Worm (Caenorhabditis elegans) whole organism, mixed stage, embryonic: Measurements from ENCODE around the gene ent-2.

Experiments
- M03D4.4 ChIP-seq: sonication (generic microtip); optimal IDR thresholded peaks from 2 replicates; lab custom pipeline; 2017; ENCODE audit warnings: mild to moderate bottlenecking, missing genetic modification characterization, missing compliant biosample characterization
- bed-3 ChIP-seq: fragments of 200-800 bp; sonication (Bioruptor generic); optimal IDR thresholded peaks from 3 replicates; lab custom pipeline; 2018; ENCODE audit warnings: mild to moderate bottlenecking, missing genetic modification characterization, moderate library complexity, missing compliant biosample characterization
- ceh-39 ChIP-seq: fragments of 150-350 bp; optimal IDR thresholded peaks from 2 replicates; lab custom pipeline; 2014; ENCODE audit warnings: missing biosample characterization, missing genetic modification characterization
- ceh-43 ChIP-seq: fragments of 200-800 bp; sonication (Bioruptor generic); optimal IDR thresholded peaks from 2 replicates; lab custom pipeline; 2018; ENCODE audit warnings: mild to moderate bottlenecking, missing genetic modification characterization, moderate library complexity, missing compliant biosample characterization
- ceh-83 ChIP-seq: fragments of 200-800 bp; sonication (Bioruptor generic); optimal IDR thresholded peaks from 2 replicates; lab custom pipeline; 2018; ENCODE audit warnings: mild to moderate bottlenecking, missing genetic modification characterization, missing compliant biosample characterization
- ces-1 ChIP-seq: fragments of 150-350 bp; optimal IDR thresholded peaks from 2 replicates; lab custom pipeline; 2014; ENCODE audit warnings: missing biosample characterization, missing genetic modification reagents, missing genetic modification characterization
- cnd-1 ChIP-seq: fragments of 200-800 bp; sonication (Bioruptor generic); optimal IDR thresholded peaks from 2 replicates; lab custom pipeline; 2018; ENCODE audit warnings: mild to moderate bottlenecking, missing genetic modification characterization, missing compliant biosample characterization
- drap-1 ChIP-seq: fragments of 200-800 bp; sonication (Bioruptor generic); optimal IDR thresholded peaks from 3 replicates; lab custom pipeline; 2018; ENCODE audit warnings: mild to moderate bottlenecking, missing genetic modification characterization, missing compliant biosample characterization
- elt-1 ChIP-seq: sonication (generic microtip); optimal IDR thresholded peaks from 2 replicates; lab custom pipeline; 2017; ENCODE audit warnings: missing genetic modification characterization, mild to moderate bottlenecking, missing compliant biosample characterization, antibody characterized with exemption, moderate library complexity, borderline replicate concordance; ENCODE audit not compliant: insufficient read depth
- flh-1 ChIP-seq: fragments of 200-800 bp; sonication (Bioruptor generic); optimal IDR thresholded peaks from 2 replicates; lab custom pipeline; 2018; ENCODE audit warnings: mild to moderate bottlenecking, missing genetic modification characterization, moderate library complexity, missing compliant biosample characterization
- ham-2 ChIP-seq: fragments of 200-800 bp; sonication (Bioruptor generic); optimal IDR thresholded peaks from 2 replicates; lab custom pipeline; 2018; ENCODE audit warnings: mild to moderate bottlenecking, missing genetic modification characterization, missing compliant biosample characterization
- hlh-1 ChIP-seq: fragments of 150-350 bp; optimal IDR thresholded peaks from 2 replicates; lab custom pipeline; 2014; ENCODE audit warnings: missing biosample characterization, missing genetic modification reagents, missing genetic modification characterization
- lin-13 ChIP-seq: fragments of 150-350 bp; optimal IDR thresholded peaks from 2 replicates; lab custom pipeline; 2014; ENCODE audit warnings: missing biosample characterization, missing genetic modification characterization
- lin-32 ChIP-seq: fragments of 200-800 bp; sonication (Bioruptor generic); optimal IDR thresholded peaks from 2 replicates; lab custom pipeline; 2018; ENCODE audit warnings: mild to moderate bottlenecking, missing genetic modification characterization, missing compliant biosample characterization
- mab-5 ChIP-seq: fragments of 150-350 bp; optimal IDR thresholded peaks from 2 replicates; lab custom pipeline; 2014; ENCODE audit warnings: missing biosample characterization, missing genetic modification characterization
- mep-1 ChIP-seq: fragments of 150-350 bp; optimal IDR thresholded peaks from 2 replicates; lab custom pipeline; 2017; ENCODE audit warnings: missing biosample characterization, missing genetic modification reagents, missing genetic modification characterization, inconsistent platforms
- mls-2 ChIP-seq: sonication (generic microtip); optimal IDR thresholded peaks from 2 replicates; lab custom pipeline; 2016; ENCODE audit warnings: mild to moderate bottlenecking, missing genetic modification characterization, moderate library complexity, missing compliant biosample characterization
- nhr-12 ChIP-seq: fragments of 150-350 bp; optimal IDR thresholded peaks from 2 replicates; lab custom pipeline; 2014; ENCODE audit warnings: missing biosample characterization, missing genetic modification characterization
- nhr-2 ChIP-seq: fragments of 150-350 bp; optimal IDR thresholded peaks from 2 replicates; lab custom pipeline; 2014; ENCODE audit warnings: missing biosample characterization, missing genetic modification characterization
- nhr-237 ChIP-seq: fragments of 150-350 bp; optimal IDR thresholded peaks from 2 replicates; lab custom pipeline; 2014; ENCODE audit warnings: missing biosample characterization, missing genetic modification characterization
- nhr-28 ChIP-seq: fragments of 150-350 bp; optimal IDR thresholded peaks from 2 replicates; lab custom pipeline; 2014; ENCODE audit warnings: missing biosample characterization, missing genetic modification characterization
- nhr-76 ChIP-seq: sonication (generic microtip); optimal IDR thresholded peaks from 2 replicates; lab custom pipeline; 2017; ENCODE audit warnings: missing biosample characterization, missing genetic modification characterization
- sem-2 ChIP-seq: fragments of 200-800 bp; sonication (Bioruptor generic); optimal IDR thresholded peaks from 2 replicates; lab custom pipeline; 2018; ENCODE audit warnings: mild to moderate bottlenecking, missing genetic modification characterization, missing compliant biosample characterization
- snpc-4 ChIP-seq: fragments of 150-350 bp; optimal IDR thresholded peaks from 2 replicates; lab custom pipeline; 2014; ENCODE audit warnings: missing biosample characterization, missing genetic modification characterization
- sptf-1 ChIP-seq: sonication (generic microtip); optimal IDR thresholded peaks from 2 replicates; lab custom pipeline; 2017; ENCODE audit warnings: mild to moderate bottlenecking, missing genetic modification characterization, moderate library complexity, missing compliant biosample characterization
- tbx-8 ChIP-seq: fragments of 200-800 bp; sonication (Bioruptor generic); optimal IDR thresholded peaks from 2 replicates; lab custom pipeline; 2018; ENCODE audit warnings: mild to moderate bottlenecking, missing genetic modification characterization, moderate library complexity, missing compliant biosample characterization
- unc-120 ChIP-seq: sonication (generic microtip); optimal IDR thresholded peaks from 2 replicates; lab custom pipeline; 2017; ENCODE audit warnings: missing genetic modification characterization, missing compliant biosample characterization; ENCODE audit not compliant: poor library complexity, severe bottlenecking
- unc-39 ChIP-seq: fragments of 150-350 bp; optimal IDR thresholded peaks from 2 replicates; lab custom pipeline; 2014; ENCODE audit warnings: missing biosample characterization, missing genetic modification characterization
- unc-62 ChIP-seq: fragments of 150-350 bp; optimal IDR thresholded peaks from 2 replicates; lab custom pipeline; 2014; ENCODE audit warnings: missing biosample characterization, missing genetic modification reagents, missing genetic modification characterization
- ztf-11 ChIP-seq: fragments of 150-350 bp; optimal IDR thresholded peaks from 2 replicates; lab custom pipeline; 2014; ENCODE audit warnings: missing biosample characterization, missing genetic modification characterization

Gene ent-2

ce11 chrX:15566640-15567039, 34.2 kb upstream of the ent-2 start:
- no peak for TF ChIP-seq ceh-39 (tag; lab: Kevin White, UChicago)
- TF ChIP-seq sptf-1 (tag; lab: Kevin White, UChicago), result peak; percentile 39
- TF ChIP-seq mab-5 (tag; lab: Kevin White, UChicago), result no peak
- TF ChIP-seq ces-1, result peak; percentile 20
- TF ChIP-seq mls-2 (tag; lab: Kevin White, UChicago), result peak; percentile 48
- TF ChIP-seq elt-1 (tag; lab: Kevin White, UChicago), result no peak

- no peak for TF ChIP-seq unc-62 (GFP tag; lab: Kevin White, UChicago)
- TF ChIP-seq nhr-76 (tag; lab: Kevin White, UChicago), result no peak
- no peak for TF ChIP-seq drap-1 (GFP tag; lab: Kevin White, UChicago)
- no peak for TF ChIP-seq mab-5 (tag; lab: Kevin White, UChicago)
- no peak for TF ChIP-seq mep-1 (tag; lab: Kevin White, UChicago)
- TF ChIP-seq flh-1 (GFP tag; lab: Kevin White, UChicago), result no peak
- TF ChIP-seq hlh-1 (tag; lab: Kevin White, UChicago), result no peak
- no peak for TF ChIP-seq unc-39 (tag; lab: Kevin White, UChicago)
- no peak for TF ChIP-seq nhr-28
- TF ChIP-seq ham-2 (GFP tag; lab: Kevin White, UChicago), result peak; percentile 42
- TF ChIP-seq nhr-237 (tag; lab: Kevin White, UChicago), result no peak
- TF ChIP-seq lin-32, result no peak
- no peak for TF ChIP-seq ceh-43 (GFP tag; lab: Kevin White, UChicago)
- TF ChIP-seq ceh-83 (GFP tag; lab: Kevin White, UChicago), result no peak
- peak; percentile 18 for TF ChIP-seq ces-1
- peak; percentile 31 for TF ChIP-seq lin-13 (tag; lab: Kevin White, UChicago)
- no peak for TF ChIP-seq bed-3 (GFP tag; lab: Kevin White, UChicago)
- peak; percentile 33 for TF ChIP-seq cnd-1 (tag; lab: Kevin White, UChicago)
- peak; percentile 42 for TF ChIP-seq unc-120 (tag; lab: Kevin White, UChicago)
- no peak for TF ChIP-seq nhr-12
- TF ChIP-seq, all 35 proteins: peak for 5
Observed at ce11 chrX:15567986-15568940, 32.6 kb upstream of the ent-2 start, which contains the start of gene dyn-1. Gene dyn-1, plus strand, starts transcription at chrX:15568890.

ce11 chrX:15569633-15570032, 31.2 kb upstream of the ent-2 start:
- TF ChIP-seq snpc-4 (tag; lab: Kevin White, UChicago) (no peak), ces-1 (no peak), tbx-8 (GFP tag; lab: Kevin White, UChicago) (no peak), lin-13 (tag; lab: Kevin White, UChicago) (no peak), cnd-1 (tag; lab: Kevin White, UChicago) (no peak)

DNA sequence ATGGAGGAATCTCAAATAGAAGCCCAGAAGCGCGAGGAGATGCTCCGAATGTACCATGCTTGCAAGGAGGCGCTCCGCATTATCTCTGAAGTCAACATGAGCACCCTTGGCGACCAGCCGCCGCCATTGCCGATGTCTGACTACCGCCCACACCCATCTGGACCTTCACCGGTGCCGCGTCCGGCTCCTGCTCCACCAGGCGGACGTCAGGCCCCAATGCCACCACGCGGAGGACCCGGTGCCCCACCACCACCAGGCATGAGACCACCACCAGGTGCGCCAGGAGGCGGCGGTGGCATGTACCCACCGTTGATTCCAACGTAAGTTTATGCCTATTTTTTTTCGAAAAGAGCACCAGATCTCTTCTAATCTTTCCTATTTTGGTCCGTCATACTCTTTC, 28.8 kb upstream of the ent-2 start:
- TF ChIP-seq ceh-83 (GFP tag; lab: Kevin White, UChicago) (peak; percentile 10), ceh-43 (GFP tag; lab: Kevin White, UChicago) (no peak), tbx-8 (GFP tag; lab: Kevin White, UChicago) (no peak), lin-13 (tag; lab: Kevin White, UChicago) (no peak)

ce11 chrX:15575460-15575859, 25.4 kb upstream of the ent-2 start:
- TF ChIP-seq ceh-83 (GFP tag; lab: Kevin White, UChicago), result no peak
- peak; percentile 66 for TF ChIP-seq unc-120 (tag; lab: Kevin White, UChicago)
- TF ChIP-seq mep-1 (tag; lab: Kevin White, UChicago), result peak; percentile 5
- TF ChIP-seq hlh-1 (tag; lab: Kevin White, UChicago), result peak; percentile 61

- no peak for TF ChIP-seq nhr-2 (tag; lab: Kevin White, UChicago)
- TF ChIP-seq nhr-237 (tag; lab: Kevin White, UChicago), result no peak
- TF ChIP-seq M03D4.4 (tag; lab: Kevin White, UChicago), result no peak
- no peak for TF ChIP-seq sem-2 (GFP tag; lab: Kevin White, UChicago)
- TF ChIP-seq ztf-11 (tag; lab: Kevin White, UChicago), result no peak
- no peak for TF ChIP-seq mep-1 (tag; lab: Kevin White, UChicago)
Observed at ce11 chrX:15576942-15577341, 23.9 kb upstream of the ent-2 start, which contains the start of gene K09A9.6. Gene K09A9.6, plus strand, starts transcription at chrX:15577242.
